Worm (Caenorhabditis elegans) whole organism, midembryonic: ENCODE measurements around the gene F46C5.2.

Experiments used
- flt-1 ChIP-seq: fragments of 200-800 bp; sonication (Bioruptor generic); IDR thresholded peaks from 2 replicates; pipeline ENCODE4 v1.3.6; 2022; ENCODE audit warnings: missing genetic modification characterization, missing compliant biosample characterization
- klf-2 ChIP-seq: fragments of 200-800 bp; sonication (Bioruptor generic); conservative IDR thresholded peaks from 2 replicates; pipeline ENCODE4 v1.3.6; 2022; ENCODE audit warnings: missing genetic modification reagents, missing genetic modification characterization, missing compliant biosample characterization

ce11 chrII:8853960-8854359, 24.9 kb upstream of the F46C5.2 start:
- TF ChIP-seq flt-1 (GFP tag; lab: Robert Waterston, UW) (no peak), klf-2 (no peak)
